Worm (Caenorhabditis elegans): Measurements from ENCODE around the gene K06H7.2.
A peak's percentile ranks its signal among the peaks of the same experiment; 100 is the strongest.

DNA sequence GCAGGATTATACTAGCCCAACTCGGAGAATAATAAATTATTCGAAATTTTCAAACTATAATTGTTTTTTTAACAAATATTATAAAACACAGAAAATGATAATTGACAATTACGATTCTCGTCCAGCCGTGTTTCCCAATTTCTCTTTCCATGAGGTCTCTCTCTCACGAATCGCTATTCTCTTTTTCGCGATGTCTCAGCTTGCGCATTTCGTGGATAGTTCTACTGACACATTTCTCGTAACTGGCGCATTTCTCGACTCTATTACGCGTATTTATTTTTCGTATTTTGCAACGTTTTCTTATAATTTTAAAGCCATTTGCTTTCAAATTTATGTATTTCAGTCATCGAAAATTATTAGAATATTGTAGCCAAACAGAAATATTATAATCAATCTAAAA, 49.6 kb upstream of the K06H7.2 start:
- TF ChIP-seq fos-1 (tag; optimal IDR thresholded peaks at IDR 0.05) (peak; percentile 93), ceh-82 (tag; optimal IDR thresholded peaks at IDR 0.05) (peak; percentile 92), unc-62 (GFP tag; optimal IDR thresholded peaks at IDR 0.05) (peak; percentile 96), ztf-11 (tag; optimal IDR thresholded peaks at IDR 0.05) (peak; percentile 57), jun-1 (tag; optimal IDR thresholded peaks at IDR 0.05) (peak; percentile 97), hmg-11 (tag; optimal IDR thresholded peaks at IDR 0.05) (peak; percentile 96), ama-1 (optimal IDR thresholded peaks at IDR 0.05) (peak; percentile 53), nhr-237 (tag; optimal IDR thresholded peaks at IDR 0.05) (no peak)
